Worm (Caenorhabditis elegans) whole organism, early embryonic: Measurements from ENCODE around the gene Y79H2A.3.

Source experiments
- B0310.2 ChIP-seq: sonication (generic microtip); optimal IDR thresholded peaks from 2 replicates; lab custom pipeline; 2016; ENCODE audit warnings: mild to moderate bottlenecking, missing genetic modification characterization, missing compliant biosample characterization
- aly-1 ChIP-seq: sonication (generic microtip); optimal IDR thresholded peaks from 2 replicates; lab custom pipeline; 2016; ENCODE audit warnings: missing genetic modification characterization, missing compliant biosample characterization
- ama-1 ChIP-seq: fragments of 150-350 bp; optimal IDR thresholded peaks from 2 replicates; lab custom pipeline; 2014
- ceh-13 ChIP-seq: fragments of 200-800 bp; sonication (Bioruptor generic); optimal IDR thresholded peaks from 2 replicates; lab custom pipeline; 2018; ENCODE audit warnings: mild to moderate bottlenecking, missing genetic modification characterization, missing compliant biosample characterization
- flt-1 ChIP-seq: fragments of 200-800 bp; sonication (Bioruptor generic); IDR thresholded peaks from 2 replicates; pipeline ENCODE4 v1.3.6; 2022; ENCODE audit warnings: missing genetic modification characterization, missing compliant biosample characterization
- tra-4 ChIP-seq: sonication (generic microtip); optimal IDR thresholded peaks from 2 replicates; lab custom pipeline; 2017; ENCODE audit warnings: missing genetic modification characterization, missing compliant biosample characterization

- no peak for TF ChIP-seq tra-4 (tag; lab: Kevin White, UChicago)
- no peak for TF ChIP-seq flt-1 (GFP tag; lab: Robert Waterston, UW)
- no peak for TF ChIP-seq aly-1
- TF ChIP-seq ama-1 (lab: Kevin White, UChicago) = no peak
- TF ChIP-seq ceh-13 = no peak
- TF ChIP-seq B0310.2 (tag; lab: Kevin White, UChicago) = no peak
Observed at ce11 chrIII:11985066-11985465, 67.0 kb downstream of the Y79H2A.3 start.
